Worm (Caenorhabditis elegans): ENCODE measurements around the gene Y41D4B.11.
A peak's percentile ranks its signal among the peaks of the same experiment; 100 is the strongest.

DNA sequence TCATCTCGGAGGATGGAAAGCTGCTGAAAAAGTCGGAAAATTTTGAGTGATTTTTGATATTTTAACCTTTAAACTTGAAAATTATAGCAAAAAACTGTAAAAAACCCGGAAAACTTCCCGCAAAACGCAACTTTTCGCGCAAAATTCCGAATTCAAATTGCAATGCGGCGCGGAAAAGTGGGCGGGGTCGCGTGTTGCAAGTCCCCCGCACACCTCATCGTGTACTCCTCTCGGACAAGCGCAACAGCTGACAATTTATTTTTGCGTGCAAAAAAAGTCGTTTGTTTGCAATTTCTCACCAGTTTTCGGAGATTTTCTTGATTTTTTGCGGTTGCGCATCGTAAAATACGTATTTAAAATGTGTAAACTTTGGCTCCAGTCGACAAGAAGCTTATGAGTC lies 9.7 kb upstream of the Y41D4B.11 start, which contains the start of gene npp-8:
- TF ChIP-seq nhr-237 (tag; optimal IDR thresholded peaks at IDR 0.05): no peak
- no peak for TF ChIP-seq ZK546.5 (tag; optimal IDR thresholded peaks at IDR 0.05)
- TF ChIP-seq pqm-1 (tag; optimal IDR thresholded peaks at IDR 0.05): no peak
- TF ChIP-seq lin-15B (tag; optimal IDR thresholded peaks at IDR 0.05): peak; percentile 84
- no peak for TF ChIP-seq nhr-77 (tag; optimal IDR thresholded peaks at IDR 0.05)
- TF ChIP-seq tbx-2 (tag; optimal IDR thresholded peaks at IDR 0.05): peak; percentile 61
- TF ChIP-seq nhr-76 (tag; optimal IDR thresholded peaks at IDR 0.05): no peak
- TF ChIP-seq ztf-4 (tag; optimal IDR thresholded peaks at IDR 0.05): no peak
- no peak for TF ChIP-seq ztf-11 (tag; optimal IDR thresholded peaks at IDR 0.05)
- TF ChIP-seq unc-39 (tag; optimal IDR thresholded peaks at IDR 0.05): no peak
- peak; percentile 4 for TF ChIP-seq fos-1 (tag; optimal IDR thresholded peaks at IDR 0.05)
